Fruit fly (Drosophila melanogaster) whole organism: ENCODE data around the gene ScpX.

Experiments
- EcR ChIP-seq, 2 experiments: fragments of >200 bp; optimal IDR thresholded peaks; 2 replicates each; lab custom pipeline; 2017; ENCODE audit warnings: missing biosample characterization in 2 of 2, missing genetic modification characterization in 2 of 2, missing genetic modification reagents in 2 of 2
- psq ChIP-seq: fragments of >200 bp; optimal IDR thresholded peaks from 2 replicates; lab custom pipeline; 2017

DNA sequence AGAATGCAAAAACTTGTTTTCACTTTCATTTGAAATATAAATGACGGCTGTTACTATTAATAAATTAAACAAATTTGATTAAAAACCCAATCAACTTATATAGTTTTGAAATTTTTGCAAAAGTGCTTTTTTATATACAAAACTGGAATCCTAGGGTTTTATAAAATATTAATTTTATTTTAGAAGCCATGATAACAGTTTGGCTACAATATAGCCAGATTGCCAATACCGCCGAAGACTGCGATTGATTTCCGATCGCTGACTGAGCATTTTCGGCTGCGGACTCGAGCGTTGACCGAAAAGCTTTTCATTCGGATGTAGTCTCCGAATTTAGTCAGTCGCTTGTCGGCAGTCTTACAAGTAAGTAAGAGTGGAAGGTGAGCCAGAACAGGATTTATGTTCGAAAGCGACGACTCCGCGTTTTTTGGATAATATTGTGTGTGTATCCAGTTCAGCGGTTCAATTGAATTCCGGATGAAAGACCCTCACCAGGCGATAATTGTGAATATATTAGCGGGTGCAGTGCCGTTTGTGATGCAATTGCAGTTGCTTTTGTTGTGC, 7.7 kb upstream of the ScpX start, which contains the start of gene Ugt36D1:
- TF ChIP-seq psq (lab: Kevin White, UChicago), result no peak
- peak in 1 of 2 experiments; percentile 21 for TF ChIP-seq EcR (GFP tag; optimal IDR thresholded peaks at IDR 0.05; lab: Kevin White, UChicago)
